Worm (Caenorhabditis elegans) whole organism, L4/young adult: ENCODE results near the gene H03E18.2.

Experiments
- dao-5 ChIP-seq: sonication (generic microtip); optimal IDR thresholded peaks from 2 replicates; lab custom pipeline; 2016; ENCODE audit warnings: missing genotype, missing genetic modification characterization, moderate library complexity, missing compliant biosample characterization
- him-1 ChIP-seq: sonication (generic microtip); optimal IDR thresholded peaks from 2 replicates; lab custom pipeline; 2016; ENCODE audit warnings: missing genotype, missing genetic modification reagents, missing genetic modification characterization, missing compliant biosample characterization

DNA sequence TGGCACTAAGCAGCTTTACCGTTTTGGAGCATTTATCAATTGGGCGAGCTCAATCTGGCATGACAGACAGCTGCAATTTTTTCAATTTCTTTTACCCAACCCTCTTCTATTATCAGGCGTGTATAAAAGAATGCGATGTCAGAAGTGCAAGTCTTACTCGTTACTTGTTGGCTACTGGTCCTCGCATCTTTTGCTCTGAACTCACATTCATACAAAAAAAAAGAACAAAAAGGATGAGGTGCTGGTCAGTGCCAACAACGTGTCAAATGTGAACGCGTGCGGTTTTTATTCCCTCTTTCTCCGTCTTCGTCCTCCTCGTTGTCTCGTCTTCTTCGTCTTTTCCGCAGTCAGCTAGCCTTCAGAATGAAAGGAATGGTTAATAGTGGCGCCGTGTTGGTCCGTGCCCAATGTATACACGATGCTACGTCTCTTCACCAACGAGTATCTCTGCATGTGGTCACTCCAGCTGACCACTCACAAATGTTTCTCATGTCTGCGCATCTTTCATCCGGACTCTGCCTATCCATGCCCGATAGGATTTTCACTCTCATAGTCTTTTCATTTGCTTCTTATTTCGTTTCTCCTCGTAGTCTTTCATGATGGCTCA lies 45.6 kb upstream of the H03E18.2 start:
- TF ChIP-seq dao-5, result no peak
- TF ChIP-seq him-1 (tag; lab: Kevin White, UChicago), result no peak
